Fruit fly (Drosophila melanogaster) Kc167 (cell line): ENCODE measurements around the gene odd.

Experiments
- Myc ChIP-seq: fragments of >200 bp; optimal IDR thresholded peaks from 2 replicates; lab custom pipeline; 2017; ENCODE audit warnings: missing external identifiers
- Sin3A ChIP-seq: fragments of >200 bp; optimal IDR thresholded peaks from 2 replicates; lab custom pipeline; 2018; ENCODE audit warnings: missing external identifiers
- h ChIP-seq: fragments of >200 bp; optimal IDR thresholded peaks from 3 replicates; lab custom pipeline; 2018; ENCODE audit warnings: missing external identifiers
- insv ChIP-seq: fragments of >200 bp; optimal IDR thresholded peaks from 3 replicates; lab custom pipeline; 2018; ENCODE audit warnings: missing external identifiers
- psq ChIP-seq: fragments of >200 bp; optimal IDR thresholded peaks from 2 replicates; lab custom pipeline; 2017; ENCODE audit warnings: missing external identifiers
- ttk ChIP-seq: sonication (Bioruptor generic); optimal IDR thresholded peaks from 2 replicates; lab custom pipeline; 2017; ENCODE audit warnings: missing external identifiers

The odd gene

dm6 chr2L:3608781-3609180 lies 2.2 kb upstream of the odd start:
- TF ChIP-seq insv (lab: Kevin White, UChicago), result no peak
- no peak for TF ChIP-seq ttk
- no peak for TF ChIP-seq h
- no peak for TF ChIP-seq Sin3A (lab: Kevin White, UChicago)
- TF ChIP-seq psq (lab: Kevin White, UChicago), result no peak
- TF ChIP-seq Myc, result no peak

DNA sequence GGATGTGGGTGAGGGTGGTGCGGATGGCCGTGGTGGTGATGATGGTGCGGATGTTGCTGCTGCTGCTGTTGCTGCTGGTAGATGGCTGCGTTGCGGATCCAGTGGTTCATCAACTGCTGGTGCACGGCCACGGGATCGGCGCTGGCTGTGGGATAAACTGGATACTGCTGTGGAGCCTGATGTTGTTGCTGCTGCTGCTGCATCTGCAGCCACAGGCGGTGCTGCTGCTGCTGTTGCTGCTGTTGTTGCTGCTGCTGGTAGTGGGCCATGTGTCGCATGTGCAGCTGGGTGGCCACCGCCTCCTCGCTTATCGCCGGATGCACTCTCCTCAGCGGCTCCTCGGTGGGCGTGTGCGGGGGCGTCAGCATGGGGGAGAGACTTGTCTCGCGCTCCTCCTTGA lies 883 bp downstream of the odd start:
- TF ChIP-seq Sin3A (lab: Kevin White, UChicago) (no peak), insv (lab: Kevin White, UChicago) (no peak), psq (lab: Kevin White, UChicago) (no peak), Myc (no peak), h (no peak), ttk (no peak)

DNA sequence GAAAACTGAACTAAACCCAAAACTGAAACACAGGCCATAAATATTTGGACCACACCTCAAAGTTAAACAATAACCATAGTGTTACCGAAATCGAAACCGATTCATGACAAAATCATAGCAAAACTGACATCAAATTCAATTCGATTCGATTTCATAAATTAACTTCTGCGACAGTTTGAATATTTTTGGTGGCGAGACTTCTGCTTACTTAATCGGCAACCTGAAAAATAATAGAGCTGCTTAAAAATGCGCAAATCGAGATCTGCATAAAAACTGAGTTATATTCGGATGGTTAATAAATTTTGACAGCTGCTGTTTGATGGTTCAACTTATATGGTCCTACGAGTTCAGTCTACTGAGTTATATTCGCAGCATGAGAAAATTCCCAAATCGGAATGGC lies 3.0 kb downstream of the odd start:
- TF ChIP-seq psq (lab: Kevin White, UChicago), result no peak
- TF ChIP-seq Myc, result no peak
- no peak for TF ChIP-seq ttk
- TF ChIP-seq h, result no peak
- TF ChIP-seq Sin3A (lab: Kevin White, UChicago), result no peak
- no peak for TF ChIP-seq insv (lab: Kevin White, UChicago)

- TF ChIP-seq Sin3A (lab: Kevin White, UChicago) (no peak), h (no peak), insv (lab: Kevin White, UChicago) (no peak), Myc (no peak), ttk (no peak), psq (lab: Kevin White, UChicago) (no peak)
Measured at dm6 chr2L:3602589-3602988, 4.0 kb downstream of the odd start.

dm6 chr2L:3600847-3601246 lies 5.7 kb downstream of the odd start:
- no peak for TF ChIP-seq ttk
- no peak for TF ChIP-seq Myc
- TF ChIP-seq Sin3A (lab: Kevin White, UChicago), result no peak
- no peak for TF ChIP-seq psq (lab: Kevin White, UChicago)
- no peak for TF ChIP-seq insv (lab: Kevin White, UChicago)
- no peak for TF ChIP-seq h

DNA sequence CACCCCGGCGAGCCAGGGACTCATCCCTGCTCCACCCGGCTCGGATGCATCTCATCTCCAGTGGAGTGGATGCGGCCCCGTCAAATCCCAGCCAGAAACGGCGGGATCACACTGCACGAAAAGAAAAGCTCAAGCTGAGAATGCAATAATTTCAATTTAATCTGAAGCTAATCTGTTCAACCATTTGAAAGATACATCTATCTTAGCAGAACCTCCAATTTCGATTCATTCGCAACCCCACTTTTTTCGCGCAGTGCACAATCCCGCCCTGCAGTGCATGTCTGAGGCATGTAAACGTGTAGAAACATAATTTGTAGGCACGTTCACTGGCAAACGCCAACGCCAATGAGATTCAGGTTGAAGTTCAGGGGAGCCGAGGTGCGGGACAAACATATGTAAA lies 8.1 kb downstream of the odd start:
- TF ChIP-seq Sin3A (lab: Kevin White, UChicago), result no peak
- TF ChIP-seq insv (lab: Kevin White, UChicago), result no peak
- TF ChIP-seq Myc, result no peak
- TF ChIP-seq ttk, result no peak
- TF ChIP-seq h, result no peak
- TF ChIP-seq psq (lab: Kevin White, UChicago), result no peak

DNA sequence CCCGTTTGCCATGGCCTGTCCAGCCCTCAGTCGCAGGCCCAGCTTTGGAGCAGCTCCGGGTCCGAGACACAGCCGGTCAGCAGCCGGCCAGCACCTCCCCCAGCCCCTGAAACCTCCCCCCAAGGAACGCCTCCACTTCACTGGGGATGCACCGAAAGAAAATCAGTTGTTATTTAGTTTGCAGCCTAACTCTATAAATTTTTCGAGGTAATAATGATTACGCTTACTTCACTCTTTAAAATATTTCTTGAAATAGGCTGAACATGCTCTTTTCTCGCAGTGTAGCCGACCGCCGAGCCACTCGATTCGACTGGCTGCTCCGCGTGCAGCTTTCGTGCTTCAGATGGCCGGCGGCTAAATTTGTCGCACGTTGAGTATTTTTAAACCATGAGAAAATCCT lies 9.4 kb downstream of the odd start:
- TF ChIP-seq Sin3A (lab: Kevin White, UChicago) (no peak), insv (lab: Kevin White, UChicago) (no peak), Myc (no peak), psq (lab: Kevin White, UChicago) (no peak), ttk (no peak), h (no peak)

DNA sequence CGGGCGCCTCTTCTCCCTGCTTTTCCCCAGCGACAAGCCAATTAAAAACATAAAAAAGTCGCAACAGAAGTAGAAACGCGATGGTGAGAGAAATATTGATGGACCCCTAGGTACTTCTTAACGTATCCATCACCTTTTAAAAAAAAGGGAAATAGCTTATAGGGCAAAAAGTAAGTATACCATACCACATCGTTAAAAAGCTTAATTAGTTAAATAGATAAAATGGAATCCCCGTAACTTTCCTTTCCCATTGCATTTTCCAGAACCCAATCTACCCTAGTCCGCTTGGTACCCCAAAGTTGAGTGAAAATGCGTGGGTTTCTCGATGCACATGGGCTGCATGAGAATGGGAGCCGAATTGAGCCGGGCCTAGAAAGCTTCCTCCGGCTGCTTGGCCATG lies 11.9 kb downstream of the odd start:
- TF ChIP-seq ttk (no peak), Sin3A (lab: Kevin White, UChicago) (no peak), insv (lab: Kevin White, UChicago) (no peak), psq (lab: Kevin White, UChicago) (no peak), Myc (no peak), h (no peak)

- TF ChIP-seq psq (lab: Kevin White, UChicago) (no peak), Myc (no peak)
Measured at dm6 chr2L:3594000-3594399, 12.6 kb downstream of the odd start.

DNA sequence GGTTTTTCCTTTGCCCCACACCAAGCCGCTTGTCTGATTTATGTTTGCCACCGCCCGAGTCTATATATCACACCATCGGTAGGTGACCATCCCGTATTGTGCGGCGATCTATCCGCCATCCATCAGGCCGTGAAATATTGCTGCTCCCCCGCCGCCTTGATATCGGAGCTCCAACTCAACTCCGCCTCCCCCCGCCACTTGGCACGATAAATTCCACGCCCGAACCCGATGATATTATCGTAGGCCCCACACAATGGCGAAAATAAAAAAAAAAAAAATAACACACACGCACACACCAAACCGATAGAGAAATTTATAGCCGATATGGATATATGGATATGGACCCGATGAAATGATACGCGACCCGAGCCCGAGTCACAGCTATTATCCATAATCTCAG lies 15.8 kb downstream of the odd start:
- TF ChIP-seq insv (lab: Kevin White, UChicago) (no peak), h (no peak), Myc (no peak), psq (lab: Kevin White, UChicago) (no peak), Sin3A (lab: Kevin White, UChicago) (no peak), ttk (no peak)

dm6 chr2L:3588841-3589240 lies 17.7 kb downstream of the odd start:
- TF ChIP-seq Myc (no peak), insv (lab: Kevin White, UChicago) (no peak), Sin3A (lab: Kevin White, UChicago) (no peak), psq (lab: Kevin White, UChicago) (no peak), h (no peak), ttk (no peak)

- TF ChIP-seq Myc, result no peak
- TF ChIP-seq h, result no peak
- TF ChIP-seq Sin3A (lab: Kevin White, UChicago), result no peak
- TF ChIP-seq ttk, result no peak
- no peak for TF ChIP-seq psq (lab: Kevin White, UChicago)
- TF ChIP-seq insv (lab: Kevin White, UChicago), result no peak
Measured at dm6 chr2L:3587907-3588733, 18.4 kb downstream of the odd start.

DNA sequence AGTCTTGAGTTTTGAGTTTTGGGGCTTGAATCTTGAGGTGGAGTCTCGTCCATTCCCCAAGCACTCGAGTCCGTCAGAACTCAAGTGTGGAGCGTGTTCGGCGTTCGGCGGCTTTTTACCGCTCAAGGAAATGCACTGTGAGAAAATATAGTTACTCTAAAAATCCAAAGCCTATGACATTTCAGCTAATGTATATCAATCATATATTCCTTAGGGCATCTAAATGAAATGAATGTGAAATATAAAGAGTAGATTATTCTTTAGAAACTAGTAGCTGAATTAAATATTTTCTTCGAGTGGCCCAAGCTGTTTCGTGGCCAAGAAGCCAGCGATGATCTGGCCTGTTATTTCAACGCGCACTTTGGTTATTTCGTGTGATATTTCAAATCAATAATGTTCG lies 19.3 kb downstream of the odd start:
- TF ChIP-seq ttk (no peak), psq (lab: Kevin White, UChicago) (no peak), Myc (no peak), insv (lab: Kevin White, UChicago) (no peak), Sin3A (lab: Kevin White, UChicago) (no peak), h (no peak)
